Worm (Caenorhabditis elegans): ENCODE results near the gene T21C12.8.

DNA sequence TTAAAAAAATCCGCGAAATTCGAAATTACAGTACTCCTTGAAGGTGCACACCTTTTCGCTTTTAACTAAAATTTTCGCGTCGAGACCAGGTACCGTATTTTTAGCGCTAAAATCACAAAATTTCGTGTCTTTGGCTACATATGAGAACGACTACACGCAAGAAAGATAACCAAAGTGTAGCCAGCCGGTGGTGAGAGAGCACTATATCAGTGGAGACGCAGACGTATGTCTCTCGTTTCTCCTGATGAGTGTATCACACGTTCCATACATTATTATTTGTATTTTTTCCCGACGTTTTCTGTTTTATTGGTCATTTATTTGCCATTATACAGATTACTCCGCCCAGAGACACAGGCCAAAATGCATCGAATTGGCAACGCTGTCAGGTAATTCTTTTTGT is 13.1 kb upstream of the T21C12.8 start, which contains the start of gene acdh-11:
- no peak for TF ChIP-seq lag-1 (GFP tag; IDR thresholded peaks at IDR 0.05)
- TF ChIP-seq F10E7.11 (tag; optimal IDR thresholded peaks at IDR 0.05): no peak
- no peak for TF ChIP-seq mxl-1 (tag; optimal IDR thresholded peaks at IDR 0.05)
- TF ChIP-seq nfyb-1 (GFP tag; IDR thresholded peaks at IDR 0.05): no peak
- TF ChIP-seq F49E8.2 (tag; optimal IDR thresholded peaks at IDR 0.05; ENCODE audit: insufficient read depth): no peak
- TF ChIP-seq ztf-18 (tag; optimal IDR thresholded peaks at IDR 0.05): no peak

Data from whole organism, young adult.